Worm (Caenorhabditis elegans) whole organism, L4 larva: ENCODE results near the gene idpb-5.

Experiments
- F26F4.8 ChIP-seq: fragments of 200-800 bp; sonication (Bioruptor generic); conservative IDR thresholded peaks from 2 replicates; pipeline ENCODE4 v1.3.6; 2022; ENCODE audit warnings: missing genetic modification characterization, missing compliant biosample characterization
- F37D6.2 ChIP-seq: sonication (generic microtip); optimal IDR thresholded peaks from 2 replicates; lab custom pipeline; 2016; ENCODE audit warnings: mild to moderate bottlenecking, missing genetic modification characterization, missing compliant biosample characterization
- F49E8.2 ChIP-seq: sonication (generic microtip); optimal IDR thresholded peaks from 2 replicates; lab custom pipeline; 2016; ENCODE audit warnings: missing compliant biosample characterization, mild to moderate bottlenecking, missing genetic modification characterization, borderline replicate concordance
- R02D3.7 ChIP-seq: fragments of 150-350 bp; sonication (generic microtip); optimal IDR thresholded peaks from 3 replicates; lab custom pipeline; 2014; ENCODE audit warnings: missing biosample characterization, missing genetic modification characterization
- T20F7.1 ChIP-seq: fragments of 200-800 bp; sonication (Bioruptor generic); optimal IDR thresholded peaks from 2 replicates; lab custom pipeline; 2018; ENCODE audit warnings: mild to moderate bottlenecking, missing genetic modification characterization, missing compliant biosample characterization
- ZK337.2 ChIP-seq: fragments of 200-800 bp; sonication (Bioruptor generic); IDR thresholded peaks from 2 replicates; pipeline ENCODE4 v1.3.6; 2022; ENCODE audit warnings: missing genetic modification reagents, missing genetic modification characterization, missing compliant biosample characterization
- aha-1 ChIP-seq: fragments of 150-350 bp; peaks from one replicate; lab custom pipeline; 2014; ENCODE audit warnings: missing biosample characterization, missing genetic modification characterization
- arid-1 ChIP-seq: fragments of 200-800 bp; sonication (Bioruptor generic); conservative IDR thresholded peaks from 2 replicates; pipeline ENCODE4 v1.3.6; 2022; ENCODE audit warnings: missing genetic modification reagents, missing genetic modification characterization, missing compliant biosample characterization
- attf-4 ChIP-seq: sonication (generic microtip); optimal IDR thresholded peaks from 3 replicates; lab custom pipeline; 2017; ENCODE audit warnings: missing biosample characterization, missing genetic modification characterization
- ceh-28 ChIP-seq: fragments of 150-350 bp; optimal IDR thresholded peaks from 2 replicates; lab custom pipeline; 2014; ENCODE audit warnings: missing biosample characterization, missing genetic modification reagents, missing genetic modification characterization
- ceh-44 ChIP-seq: fragments of 200-800 bp; sonication (Bioruptor generic); IDR thresholded peaks from 2 replicates; pipeline ENCODE4 v1.3.6; 2022; ENCODE audit warnings: missing genetic modification reagents, missing genetic modification characterization, missing compliant biosample characterization
- ceh-62 ChIP-seq: sonication (generic microtip); optimal IDR thresholded peaks from 2 replicates; lab custom pipeline; 2017; ENCODE audit warnings: missing biosample characterization, missing genetic modification characterization
- ceh-82 ChIP-seq: sonication (generic microtip); optimal IDR thresholded peaks from 2 replicates; lab custom pipeline; 2017; ENCODE audit warnings: missing biosample characterization, missing genetic modification characterization
- daf-16 ChIP-seq, 3 experiments: sonication (generic microtip); optimal IDR thresholded peaks; 2 replicates each; lab custom pipeline; 2016 to 2017; ENCODE audit warnings: missing genetic modification characterization in 3 of 3, missing genetic modification reagents in 3 of 3, mild to moderate bottlenecking in 2 of 3, missing compliant biosample characterization in 2 of 3, missing biosample characterization in 1 of 3, moderate library complexity in 1 of 3
- daf-19 ChIP-seq: fragments of 200-800 bp; sonication (Bioruptor generic); conservative IDR thresholded peaks from 2 replicates; pipeline ENCODE4 v1.3.6; 2022; ENCODE audit warnings: missing genetic modification characterization, missing compliant biosample characterization
- daf-8 ChIP-seq: fragments of 200-800 bp; sonication (Bioruptor generic); IDR thresholded peaks from 2 replicates; pipeline ENCODE4 v1.3.6; 2022; ENCODE audit warnings: missing genetic modification characterization, missing compliant biosample characterization
- dmd-8 ChIP-seq: fragments of 200-800 bp; sonication (Bioruptor generic); IDR thresholded peaks from 2 replicates; pipeline ENCODE4 v1.3.6; 2022; ENCODE audit warnings: missing genetic modification characterization, missing compliant biosample characterization
- dmd-9 ChIP-seq: fragments of 200-800 bp; sonication (Bioruptor generic); IDR thresholded peaks from 2 replicates; pipeline ENCODE4 v1.3.6; 2022; ENCODE audit warnings: missing genetic modification reagents, missing genetic modification characterization, missing compliant biosample characterization
- duxl-1 ChIP-seq: sonication (generic microtip); optimal IDR thresholded peaks from 2 replicates; lab custom pipeline; 2016; ENCODE audit warnings: mild to moderate bottlenecking, missing genetic modification characterization, moderate library complexity, missing compliant biosample characterization; ENCODE audit not compliant: poor library complexity
- dve-1 ChIP-seq: sonication (generic microtip); optimal IDR thresholded peaks from 2 replicates; lab custom pipeline; 2017; ENCODE audit warnings: antibody characterized with exemption, mild to moderate bottlenecking, missing genetic modification characterization, missing compliant biosample characterization; ENCODE audit not compliant: insufficient read depth
- egl-43 ChIP-seq: fragments of 200-800 bp; sonication (Bioruptor generic); IDR thresholded peaks from 2 replicates; pipeline ENCODE4 v1.3.6; 2022; ENCODE audit warnings: missing genetic modification reagents, missing genetic modification characterization, missing compliant biosample characterization
- gei-8 ChIP-seq: fragments of 200-800 bp; sonication (Bioruptor generic); optimal IDR thresholded peaks from 2 replicates; lab custom pipeline; 2018; ENCODE audit warnings: mild to moderate bottlenecking, missing genetic modification characterization, missing compliant biosample characterization
- hif-1 ChIP-seq, 2 experiments: sonication (generic microtip); optimal IDR thresholded peaks; 2 replicates each; lab custom pipeline; 2016 to 2017; ENCODE audit warnings: missing compliant biosample characterization in 2 of 2, missing genetic modification characterization in 2 of 2, missing genetic modification reagents in 2 of 2, missing genotype in 2 of 2, mild to moderate bottlenecking in 1 of 2
- hlh-11 ChIP-seq: fragments of 200-800 bp; sonication (Bioruptor generic); optimal IDR thresholded peaks from 2 replicates; lab custom pipeline; 2018; ENCODE audit warnings: mild to moderate bottlenecking, missing genetic modification characterization, missing compliant biosample characterization
- jun-1 ChIP-seq: fragments of 150-350 bp; optimal IDR thresholded peaks from 2 replicates; lab custom pipeline; 2014; ENCODE audit warnings: missing biosample characterization, missing genetic modification reagents, missing genetic modification characterization
- lin-13 ChIP-seq: fragments of 150-350 bp; optimal IDR thresholded peaks from 2 replicates; lab custom pipeline; 2014; ENCODE audit warnings: missing biosample characterization, missing genetic modification reagents, missing genetic modification characterization
- lin-39 ChIP-seq: fragments of 150-350 bp; optimal IDR thresholded peaks from 2 replicates; lab custom pipeline; 2014; ENCODE audit warnings: missing biosample characterization, missing genetic modification reagents, missing genetic modification characterization
- lir-3 ChIP-seq: sonication (generic microtip); optimal IDR thresholded peaks from 2 replicates; lab custom pipeline; 2016; ENCODE audit warnings: mild to moderate bottlenecking, missing genetic modification characterization, missing compliant biosample characterization
- madf-5 ChIP-seq, 2 experiments: fragments of 200-800 bp; sonication (Bioruptor generic); IDR thresholded peaks; 2 replicates each; pipeline ENCODE4 v1.3.6; 2022; ENCODE audit warnings: missing compliant biosample characterization in 2 of 2, missing genetic modification characterization in 2 of 2
- madf-9 ChIP-seq: fragments of 200-800 bp; sonication (Bioruptor generic); conservative IDR thresholded peaks from 2 replicates; pipeline ENCODE4 v1.3.6; 2022; ENCODE audit warnings: missing genetic modification reagents, missing genetic modification characterization, missing compliant biosample characterization
- mdl-1 ChIP-seq, 2 experiments: fragments of 150-350 bp in 1 of 2; sonication (generic microtip) in 1 of 2; optimal IDR thresholded peaks; 2 replicates each; lab custom pipeline; 2014 to 2017; ENCODE audit warnings: missing biosample characterization in 2 of 2, missing genetic modification characterization in 2 of 2
- mdt-29 ChIP-seq: fragments of 200-800 bp; sonication (Bioruptor generic); IDR thresholded peaks from 2 replicates; pipeline ENCODE4 v1.3.6; 2022; ENCODE audit warnings: missing genetic modification reagents, missing genetic modification characterization, missing compliant biosample characterization
- mes-2 ChIP-seq: sonication (generic microtip); optimal IDR thresholded peaks from 2 replicates; lab custom pipeline; 2016; ENCODE audit warnings: missing genotype, mild to moderate bottlenecking, missing genetic modification characterization, missing compliant biosample characterization; ENCODE audit not compliant: poor library complexity, severe bottlenecking
- mxl-3 ChIP-seq: fragments of 200-800 bp; sonication (Bioruptor generic); optimal IDR thresholded peaks from 2 replicates; lab custom pipeline; 2018; ENCODE audit warnings: mild to moderate bottlenecking, missing genetic modification characterization, missing compliant biosample characterization
- nhr-25 ChIP-seq: sonication (generic microtip); optimal IDR thresholded peaks from 2 replicates; lab custom pipeline; 2017; ENCODE audit warnings: missing genetic modification characterization, mild to moderate bottlenecking, missing compliant biosample characterization, antibody characterized with exemption, moderate library complexity, borderline replicate concordance; ENCODE audit not compliant: insufficient read depth
- nhr-48 ChIP-seq: sonication (generic microtip); optimal IDR thresholded peaks from 2 replicates; lab custom pipeline; 2016; ENCODE audit warnings: mild to moderate bottlenecking, missing genetic modification characterization, missing compliant biosample characterization
- nhr-6 ChIP-seq: fragments of 150-350 bp; optimal IDR thresholded peaks from 2 replicates; lab custom pipeline; 2014; ENCODE audit warnings: missing biosample characterization, missing genetic modification characterization
- pha-4 ChIP-seq, 2 experiments: fragments of 150-350 bp in 1 of 2; fragments of 200-800 bp in 1 of 2; sonication (Bioruptor generic) in 1 of 2; IDR thresholded peaks in 1 of 2; optimal IDR thresholded peaks in 1 of 2; 2 replicates each; pipeline versions ENCODE4 v1.3.6 to Lab custom; 2014 to 2022; ENCODE audit warnings: missing genetic modification characterization in 2 of 2, missing genetic modification reagents in 2 of 2, missing biosample characterization in 1 of 2, missing compliant biosample characterization in 1 of 2
- set-16 ChIP-seq: fragments of 200-800 bp; sonication (Bioruptor generic); IDR thresholded peaks from 2 replicates; pipeline ENCODE4 v1.3.6; 2022; ENCODE audit warnings: missing genetic modification reagents, missing genetic modification characterization, missing compliant biosample characterization
- skn-1 ChIP-seq: fragments of 150-350 bp; optimal IDR thresholded peaks from 2 replicates; lab custom pipeline; 2014; ENCODE audit warnings: missing biosample characterization, missing genetic modification characterization
- spr-1 ChIP-seq: sonication (generic microtip); optimal IDR thresholded peaks from 2 replicates; lab custom pipeline; 2016; ENCODE audit warnings: mild to moderate bottlenecking, missing genetic modification characterization, missing compliant biosample characterization
- spr-3 ChIP-seq: fragments of 200-800 bp; sonication (Bioruptor generic); optimal IDR thresholded peaks from 2 replicates; lab custom pipeline; 2018; ENCODE audit warnings: mild to moderate bottlenecking, missing genetic modification characterization, missing compliant biosample characterization
- tag-97 ChIP-seq: fragments of 200-800 bp; sonication (Bioruptor generic); IDR thresholded peaks from 2 replicates; pipeline ENCODE4 v1.3.6; 2022; ENCODE audit warnings: missing genetic modification characterization, missing compliant biosample characterization
- unc-62 ChIP-seq, 3 experiments: fragments of 150-350 bp in 1 of 3; sonication (generic microtip); optimal IDR thresholded peaks in 2 of 3; peaks in 1 of 3; 1 replicate in 1 of 3; 2 replicates in 2 of 3; lab custom pipeline; 2014 to 2017; ENCODE audit warnings: missing biosample characterization in 3 of 3, missing genetic modification characterization in 3 of 3, missing genetic modification reagents in 3 of 3, missing genotype in 1 of 3
- zag-1 ChIP-seq: fragments of 150-350 bp; optimal IDR thresholded peaks from 2 replicates; lab custom pipeline; 2014; ENCODE audit warnings: missing biosample characterization, missing genetic modification characterization
- zfp-2 ChIP-seq: sonication (generic microtip); optimal IDR thresholded peaks from 2 replicates; lab custom pipeline; 2016; ENCODE audit warnings: mild to moderate bottlenecking, missing genetic modification characterization, missing compliant biosample characterization
- zip-2 ChIP-seq: fragments of 150-350 bp; optimal IDR thresholded peaks from 2 replicates; lab custom pipeline; 2014; ENCODE audit warnings: missing biosample characterization, missing genetic modification characterization

Gene idpb-5

ce11 chrV:11887988-11888499, 48.7 kb downstream of the idpb-5 start, which contains the start of gene adh-1 (continued):
- TF ChIP-seq ceh-62 (tag; lab: Kevin White, UChicago) = no peak
- TF ChIP-seq pha-4 (GFP tag; IDR thresholded peaks at IDR 0.05; lab: Robert Waterston, UW) = no peak
- no peak for TF ChIP-seq pha-4 (tag; optimal IDR thresholded peaks at IDR 0.05; lab: Kevin White, UChicago)
- no peak for TF ChIP-seq spr-1
- peak; percentile 97 for TF ChIP-seq aha-1 (tag; lab: Kevin White, UChicago)
- TF ChIP-seq mxl-3 = peak; percentile 100
- peak; percentile 49 to 78 for TF ChIP-seq hif-1 (tag; optimal IDR thresholded peaks at IDR 0.05; lab: Kevin White, UChicago)
- no peak for TF ChIP-seq spr-3 (GFP tag; lab: Kevin White, UChicago)
- no peak for TF ChIP-seq tag-97 (GFP tag; lab: Robert Waterston, UW)
- no peak for TF ChIP-seq egl-43 (GFP tag; lab: Robert Waterston, UW)
- peak; percentile 88 for TF ChIP-seq nhr-48 (tag; lab: Kevin White, UChicago)
- TF ChIP-seq skn-1 (tag; lab: Kevin White, UChicago) = no peak
- no peak for TF ChIP-seq lir-3
- no peak for TF ChIP-seq R02D3.7 (tag; lab: Kevin White, UChicago)
- no peak for TF ChIP-seq zfp-2
- peak; percentile 61 for TF ChIP-seq dve-1 (tag; lab: Kevin White, UChicago)
- no peak for TF ChIP-seq madf-5 (GFP tag; IDR thresholded peaks at IDR 0.05; lab: Robert Waterston, UW)
- no peak for TF ChIP-seq lin-39
- no peak for TF ChIP-seq ceh-28 (tag; lab: Kevin White, UChicago)
- no peak for TF ChIP-seq daf-8
- peak; percentile 66; the same call in 1 of the 2 replicates for TF ChIP-seq mdt-29 (GFP tag; lab: Robert Waterston, UW)
- TF ChIP-seq madf-9 = no peak
- TF ChIP-seq mdl-1 (tag; optimal IDR thresholded peaks at IDR 0.05; lab: Kevin White, UChicago) = peak; percentile 96 to 99
- no peak for TF ChIP-seq ceh-82 (tag; lab: Kevin White, UChicago)
- TF ChIP-seq duxl-1 (tag; lab: Kevin White, UChicago) = no peak
- no peak for TF ChIP-seq lin-13 (GFP tag; lab: Kevin White, UChicago)
- TF ChIP-seq daf-19 (GFP tag; lab: Robert Waterston, UW) = no peak
- TF ChIP-seq attf-4 (tag; lab: Kevin White, UChicago) = no peak
- TF ChIP-seq nhr-25 (tag; lab: Kevin White, UChicago) = no peak
- TF ChIP-seq zag-1 (tag; lab: Kevin White, UChicago) = no peak
- peak in 1 of 2 experiments; percentile 50 for TF ChIP-seq daf-16 (GFP tag; optimal IDR thresholded peaks at IDR 0.05; lab: Kevin White, UChicago)
- peak; percentile 72 for TF ChIP-seq daf-16 (tag; optimal IDR thresholded peaks at IDR 0.05; lab: Kevin White, UChicago)
- TF ChIP-seq ceh-44 (GFP tag; lab: Robert Waterston, UW) = no peak
- no peak for TF ChIP-seq arid-1
- TF ChIP-seq dmd-9 (GFP tag; lab: Robert Waterston, UW) = no peak
- no peak for TF ChIP-seq zip-2 (tag; lab: Kevin White, UChicago)
- TF ChIP-seq hlh-11 = peak; percentile 92
- TF ChIP-seq jun-1 (tag; lab: Kevin White, UChicago) = no peak
- TF ChIP-seq set-16 (GFP tag; lab: Robert Waterston, UW) = no peak

ce11 chrV:11888656-11889055, 49.3 kb downstream of the idpb-5 start:
- TF ChIP-seq mes-2 (tag; lab: Kevin White, UChicago) = peak; percentile 36
- TF ChIP-seq dmd-8 (GFP tag; lab: Robert Waterston, UW) = no peak
- no peak for TF ChIP-seq nhr-6
- no peak for TF ChIP-seq F26F4.8 (GFP tag; lab: Robert Waterston, UW)
- no peak for TF ChIP-seq F37D6.2 (tag; lab: Kevin White, UChicago)
- no peak for TF ChIP-seq T20F7.1
- TF ChIP-seq spr-1 = no peak
- peak in 1 of 2 experiments; percentile 60 for TF ChIP-seq unc-62 (GFP tag; optimal IDR thresholded peaks at IDR 0.05 in 1 of 2; lab: Kevin White, UChicago)
- TF ChIP-seq unc-62 (tag; optimal IDR thresholded peaks at IDR 0.05; lab: Kevin White, UChicago) = no peak
- no peak for TF ChIP-seq ceh-82 (tag; lab: Kevin White, UChicago)
- no peak for TF ChIP-seq tag-97 (GFP tag; lab: Robert Waterston, UW)
- no peak for TF ChIP-seq mdl-1 (tag; optimal IDR thresholded peaks at IDR 0.05; lab: Kevin White, UChicago)
- no peak for TF ChIP-seq ZK337.2 (GFP tag; lab: Robert Waterston, UW)
- TF ChIP-seq gei-8 (GFP tag; lab: Kevin White, UChicago) = no peak
- no peak for TF ChIP-seq F49E8.2 (tag; lab: Kevin White, UChicago)
